Worm (Caenorhabditis elegans) whole organism, mixed stage, embryonic: ENCODE measurements around the gene gcy-29.

ENCODE experiments used
- M03D4.4 ChIP-seq: sonication (generic microtip); optimal IDR thresholded peaks from 2 replicates; lab custom pipeline; 2017; ENCODE audit warnings: mild to moderate bottlenecking, missing genetic modification characterization, missing compliant biosample characterization
- bed-3 ChIP-seq: fragments of 200-800 bp; sonication (Bioruptor generic); optimal IDR thresholded peaks from 3 replicates; lab custom pipeline; 2018; ENCODE audit warnings: mild to moderate bottlenecking, missing genetic modification characterization, moderate library complexity, missing compliant biosample characterization
- blmp-1 ChIP-seq: fragments of 150-350 bp; optimal IDR thresholded peaks from 2 replicates; lab custom pipeline; 2014; ENCODE audit warnings: missing biosample characterization, missing genetic modification characterization
- ceh-39 ChIP-seq: fragments of 150-350 bp; optimal IDR thresholded peaks from 2 replicates; lab custom pipeline; 2014; ENCODE audit warnings: missing biosample characterization, missing genetic modification characterization
- ceh-83 ChIP-seq: fragments of 200-800 bp; sonication (Bioruptor generic); optimal IDR thresholded peaks from 2 replicates; lab custom pipeline; 2018; ENCODE audit warnings: mild to moderate bottlenecking, missing genetic modification characterization, missing compliant biosample characterization
- ces-1 ChIP-seq: fragments of 150-350 bp; optimal IDR thresholded peaks from 2 replicates; lab custom pipeline; 2014; ENCODE audit warnings: missing biosample characterization, missing genetic modification reagents, missing genetic modification characterization
- cnd-1 ChIP-seq: fragments of 200-800 bp; sonication (Bioruptor generic); optimal IDR thresholded peaks from 2 replicates; lab custom pipeline; 2018; ENCODE audit warnings: mild to moderate bottlenecking, missing genetic modification characterization, missing compliant biosample characterization
- drap-1 ChIP-seq: fragments of 200-800 bp; sonication (Bioruptor generic); optimal IDR thresholded peaks from 3 replicates; lab custom pipeline; 2018; ENCODE audit warnings: mild to moderate bottlenecking, missing genetic modification characterization, missing compliant biosample characterization
- elt-3 ChIP-seq: fragments of 150-350 bp; optimal IDR thresholded peaks from 2 replicates; lab custom pipeline; 2014; ENCODE audit warnings: missing biosample characterization, missing genetic modification characterization
- flh-1 ChIP-seq: fragments of 200-800 bp; sonication (Bioruptor generic); optimal IDR thresholded peaks from 2 replicates; lab custom pipeline; 2018; ENCODE audit warnings: mild to moderate bottlenecking, missing genetic modification characterization, moderate library complexity, missing compliant biosample characterization
- ham-2 ChIP-seq: fragments of 200-800 bp; sonication (Bioruptor generic); optimal IDR thresholded peaks from 2 replicates; lab custom pipeline; 2018; ENCODE audit warnings: mild to moderate bottlenecking, missing genetic modification characterization, missing compliant biosample characterization
- hlh-1 ChIP-seq: fragments of 150-350 bp; optimal IDR thresholded peaks from 2 replicates; lab custom pipeline; 2014; ENCODE audit warnings: missing biosample characterization, missing genetic modification reagents, missing genetic modification characterization
- lin-13 ChIP-seq: fragments of 150-350 bp; optimal IDR thresholded peaks from 2 replicates; lab custom pipeline; 2014; ENCODE audit warnings: missing biosample characterization, missing genetic modification characterization
- lin-32 ChIP-seq: fragments of 200-800 bp; sonication (Bioruptor generic); optimal IDR thresholded peaks from 2 replicates; lab custom pipeline; 2018; ENCODE audit warnings: mild to moderate bottlenecking, missing genetic modification characterization, missing compliant biosample characterization
- lsy-2 ChIP-seq: fragments of 150-350 bp; optimal IDR thresholded peaks from 2 replicates; lab custom pipeline; 2014; ENCODE audit warnings: missing biosample characterization, missing genetic modification characterization
- mab-5 ChIP-seq: fragments of 150-350 bp; optimal IDR thresholded peaks from 2 replicates; lab custom pipeline; 2014; ENCODE audit warnings: missing biosample characterization, missing genetic modification characterization
- mep-1 ChIP-seq: fragments of 150-350 bp; optimal IDR thresholded peaks from 2 replicates; lab custom pipeline; 2017; ENCODE audit warnings: missing biosample characterization, missing genetic modification reagents, missing genetic modification characterization, inconsistent platforms
- mls-2 ChIP-seq: sonication (generic microtip); optimal IDR thresholded peaks from 2 replicates; lab custom pipeline; 2016; ENCODE audit warnings: mild to moderate bottlenecking, missing genetic modification characterization, moderate library complexity, missing compliant biosample characterization
- nhr-237 ChIP-seq: fragments of 150-350 bp; optimal IDR thresholded peaks from 2 replicates; lab custom pipeline; 2014; ENCODE audit warnings: missing biosample characterization, missing genetic modification characterization
- nhr-28 ChIP-seq: fragments of 150-350 bp; optimal IDR thresholded peaks from 2 replicates; lab custom pipeline; 2014; ENCODE audit warnings: missing biosample characterization, missing genetic modification characterization
- pha-4 ChIP-seq: fragments of 150-350 bp; optimal IDR thresholded peaks from 2 replicates; lab custom pipeline; 2018; ENCODE audit warnings: missing biosample characterization, missing genetic modification reagents, missing genetic modification characterization
- sem-2 ChIP-seq: fragments of 200-800 bp; sonication (Bioruptor generic); optimal IDR thresholded peaks from 2 replicates; lab custom pipeline; 2018; ENCODE audit warnings: mild to moderate bottlenecking, missing genetic modification characterization, missing compliant biosample characterization
- snpc-4 ChIP-seq: fragments of 150-350 bp; optimal IDR thresholded peaks from 2 replicates; lab custom pipeline; 2014; ENCODE audit warnings: missing biosample characterization, missing genetic modification characterization
- sptf-1 ChIP-seq: sonication (generic microtip); optimal IDR thresholded peaks from 2 replicates; lab custom pipeline; 2017; ENCODE audit warnings: mild to moderate bottlenecking, missing genetic modification characterization, moderate library complexity, missing compliant biosample characterization
- tbx-8 ChIP-seq: fragments of 200-800 bp; sonication (Bioruptor generic); optimal IDR thresholded peaks from 2 replicates; lab custom pipeline; 2018; ENCODE audit warnings: mild to moderate bottlenecking, missing genetic modification characterization, moderate library complexity, missing compliant biosample characterization
- unc-120 ChIP-seq: sonication (generic microtip); optimal IDR thresholded peaks from 2 replicates; lab custom pipeline; 2017; ENCODE audit warnings: missing genetic modification characterization, missing compliant biosample characterization; ENCODE audit not compliant: poor library complexity, severe bottlenecking
- unc-39 ChIP-seq: fragments of 150-350 bp; optimal IDR thresholded peaks from 2 replicates; lab custom pipeline; 2014; ENCODE audit warnings: missing biosample characterization, missing genetic modification characterization
- unc-62 ChIP-seq: fragments of 150-350 bp; optimal IDR thresholded peaks from 2 replicates; lab custom pipeline; 2014; ENCODE audit warnings: missing biosample characterization, missing genetic modification reagents, missing genetic modification characterization
- zip-8 ChIP-seq: fragments of 150-350 bp; optimal IDR thresholded peaks from 2 replicates; lab custom pipeline; 2014; ENCODE audit warnings: missing biosample characterization, missing genetic modification characterization
- ztf-11 ChIP-seq: fragments of 150-350 bp; optimal IDR thresholded peaks from 2 replicates; lab custom pipeline; 2014; ENCODE audit warnings: missing biosample characterization, missing genetic modification characterization

Gene gcy-29

DNA sequence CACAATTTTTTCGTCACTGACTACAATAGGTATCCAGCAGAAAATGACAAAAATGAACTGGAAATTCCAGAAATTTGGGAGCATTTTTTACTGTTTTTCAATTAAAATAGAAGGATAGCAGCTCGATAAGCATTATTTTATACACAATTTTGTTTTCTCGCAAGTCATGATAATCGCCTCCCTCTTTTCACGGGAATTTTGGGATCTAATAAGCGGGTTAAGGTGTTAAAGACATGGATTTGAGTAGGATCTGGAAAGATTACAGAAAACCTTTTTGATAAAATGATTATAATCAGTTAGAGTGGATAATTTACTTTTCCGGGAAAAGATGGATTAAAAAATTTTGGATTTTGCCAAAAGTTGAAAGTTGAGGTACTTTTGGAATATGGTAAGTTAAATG is at the start of gene gcy-29:
Gene gcy-29, minus strand, starts transcription at position 101 of the 400 bp plus-strand sequence.
- TF ChIP-seq mab-5 (tag; lab: Kevin White, UChicago): no peak
- TF ChIP-seq lin-13: no peak
- no peak for TF ChIP-seq ztf-11 (tag; lab: Kevin White, UChicago)
- TF ChIP-seq drap-1 (GFP tag; lab: Kevin White, UChicago): no peak
- no peak for TF ChIP-seq sem-2 (GFP tag; lab: Kevin White, UChicago)
- TF ChIP-seq cnd-1: no peak
- no peak for TF ChIP-seq mep-1 (tag; lab: Kevin White, UChicago)
- TF ChIP-seq snpc-4 (tag; lab: Kevin White, UChicago): no peak
- TF ChIP-seq ceh-39: no peak
- TF ChIP-seq M03D4.4: no peak

DNA sequence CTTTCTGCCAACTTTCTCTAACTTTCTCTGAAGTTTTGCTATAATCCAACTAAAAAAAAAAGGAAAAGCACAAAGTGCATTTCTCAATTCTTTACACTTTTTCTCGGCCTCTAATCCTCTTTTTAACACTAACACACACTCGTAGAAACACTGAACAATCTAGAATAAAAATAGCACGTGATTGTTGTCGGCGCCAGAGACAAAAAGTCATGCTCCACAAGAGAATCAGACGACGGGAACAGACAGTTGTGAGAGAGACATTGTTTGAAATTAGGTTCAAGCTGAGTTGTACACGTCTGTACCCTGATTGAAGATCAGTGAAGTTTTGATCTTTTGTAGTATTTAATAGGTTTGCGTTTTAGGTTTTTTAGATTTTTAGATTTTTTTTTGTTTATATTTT is 49.8 kb upstream of the gcy-29 start:
- TF ChIP-seq hlh-1 (tag; lab: Kevin White, UChicago) (peak; percentile 21), lin-32 (no peak)
- TF ChIP-seq, all 35 proteins: peak for 1

DNA sequence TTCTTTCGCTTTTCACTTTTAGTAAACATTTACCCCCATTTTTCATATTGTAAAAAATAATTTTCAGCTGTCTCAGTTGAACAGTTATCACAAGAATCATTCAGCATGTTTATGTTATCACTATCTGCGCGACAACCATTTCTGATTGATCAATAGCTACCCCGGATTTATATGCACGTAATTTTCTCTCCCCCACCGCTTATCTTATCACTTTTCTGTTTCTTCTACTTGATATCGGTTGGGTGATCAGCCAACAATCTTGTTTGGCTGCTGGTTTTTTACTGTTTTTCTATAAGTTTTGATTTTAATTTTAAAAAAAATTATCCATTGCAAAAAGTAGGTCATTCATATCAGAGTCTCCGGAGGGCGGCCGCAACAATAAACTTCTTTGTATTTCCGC is 49.2 kb upstream of the gcy-29 start:
- TF ChIP-seq elt-3 (tag; lab: Kevin White, UChicago) (peak; percentile 32), mab-5 (tag; lab: Kevin White, UChicago) (no peak)
- TF ChIP-seq, all 35 proteins: peak for 1

DNA sequence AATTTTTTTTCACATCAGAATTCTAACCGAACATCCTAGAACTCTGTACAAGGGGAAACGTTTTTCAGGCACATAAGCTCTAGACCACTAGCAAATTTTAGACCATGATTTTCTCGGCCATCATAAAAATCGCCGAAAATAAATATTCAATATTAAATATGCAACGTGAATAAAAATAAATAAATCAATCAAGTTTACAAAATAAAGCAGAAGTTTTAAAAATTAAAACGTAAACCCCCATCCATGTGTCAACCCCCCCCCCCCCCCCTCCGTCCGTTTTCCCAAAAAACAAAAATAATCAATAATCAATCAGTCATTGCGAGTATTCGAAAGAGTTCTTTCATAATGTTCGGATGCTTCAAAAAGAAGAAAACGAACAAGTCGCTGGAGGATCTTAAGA is 44.7 kb upstream of the gcy-29 start, which contains the start of gene catp-4:
Gene catp-4, plus strand, starts transcription at position 301 of the 400 bp plus-strand sequence.
- TF ChIP-seq ztf-11 (tag; lab: Kevin White, UChicago) (no peak), unc-39 (no peak), ceh-39 (no peak), ces-1 (no peak), lsy-2 (tag; lab: Kevin White, UChicago) (no peak), pha-4 (no peak), nhr-28 (tag; lab: Kevin White, UChicago) (no peak), unc-120 (tag; lab: Kevin White, UChicago) (no peak)

- TF ChIP-seq unc-62 (GFP tag; lab: Kevin White, UChicago) (no peak), nhr-237 (no peak), unc-39 (no peak), snpc-4 (tag; lab: Kevin White, UChicago) (no peak), ham-2 (no peak), ceh-39 (no peak), lin-13 (no peak), mls-2 (no peak), sptf-1 (no peak), bed-3 (no peak), hlh-1 (tag; lab: Kevin White, UChicago) (no peak), blmp-1 (tag; lab: Kevin White, UChicago) (no peak), ceh-83 (GFP tag; lab: Kevin White, UChicago) (no peak), M03D4.4 (no peak), zip-8 (tag; lab: Kevin White, UChicago) (no peak)
Observed at ce11 chrII:14592629-14593028, 44.0 kb upstream of the gcy-29 start.

DNA sequence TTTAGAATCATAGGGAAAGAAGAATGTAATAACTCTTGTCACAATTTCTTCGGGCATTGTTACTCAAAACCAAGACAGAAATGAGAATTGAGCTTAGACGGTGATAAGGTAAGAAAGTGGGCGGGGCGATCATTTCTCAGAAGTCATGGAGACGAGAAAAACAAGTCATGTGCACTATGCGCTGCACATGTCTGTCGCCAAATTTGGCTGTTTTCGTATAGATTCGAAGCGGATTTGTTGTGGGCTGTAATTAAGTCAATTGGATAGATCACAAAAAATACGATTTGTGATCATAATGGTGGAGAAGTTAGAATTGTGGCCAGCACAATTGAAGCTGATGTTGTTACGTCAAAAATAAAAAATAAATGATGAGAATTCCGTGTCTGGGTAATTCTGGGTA is 43.1 kb upstream of the gcy-29 start, which contains the start of gene C01G12.7:
Gene C01G12.7, minus strand, starts transcription at position 195 of the 400 bp plus-strand sequence.
- TF ChIP-seq tbx-8: no peak
- no peak for TF ChIP-seq snpc-4 (tag; lab: Kevin White, UChicago)
- TF ChIP-seq flh-1 (GFP tag; lab: Kevin White, UChicago): no peak
- no peak for TF ChIP-seq lsy-2 (tag; lab: Kevin White, UChicago)
- TF ChIP-seq nhr-28 (tag; lab: Kevin White, UChicago): no peak
- no peak for TF ChIP-seq lin-32
- TF ChIP-seq ceh-39: no peak
- no peak for TF ChIP-seq sptf-1
- no peak for TF ChIP-seq zip-8 (tag; lab: Kevin White, UChicago)
- no peak for TF ChIP-seq cnd-1
- TF ChIP-seq sem-2 (GFP tag; lab: Kevin White, UChicago): no peak
- TF ChIP-seq ceh-83 (GFP tag; lab: Kevin White, UChicago): no peak

ce11 chrII:14588162-14588561 is 39.6 kb upstream of the gcy-29 start, which contains the start of gene nspb-10:
nspb-10 (minus strand) TSS chrII:14588262.
- no peak for TF ChIP-seq mep-1 (tag; lab: Kevin White, UChicago)
